Worm (Caenorhabditis elegans): ENCODE measurements around the gene rab-33.

DNA sequence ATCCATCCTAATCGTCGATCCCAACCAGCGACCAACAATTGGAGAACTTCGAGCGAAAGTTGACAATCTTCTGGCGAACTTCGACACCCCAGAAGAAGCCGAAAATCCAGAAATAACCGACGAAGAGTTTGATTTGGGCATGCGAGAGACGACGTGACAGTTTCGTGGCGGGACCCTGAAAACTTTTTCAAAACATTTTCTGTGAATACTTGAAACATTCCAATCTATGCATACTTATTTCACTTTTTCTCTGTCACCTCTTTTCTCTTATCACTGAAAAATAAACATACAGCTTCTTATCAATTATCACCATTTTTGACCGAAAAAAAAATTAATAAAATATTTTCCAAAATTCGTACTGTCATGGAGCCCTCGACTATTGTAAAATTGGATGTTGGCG lies 21.7 kb downstream of the rab-33 start, which contains the start of gene D2045.8:
- TF ChIP-seq egl-27 (tag; optimal IDR thresholded peaks at IDR 0.05) (no peak), unc-62 (GFP tag; optimal IDR thresholded peaks at IDR 0.05) (no peak), nhr-28 (tag; optimal IDR thresholded peaks at IDR 0.05) (no peak), dpl-1 (GFP tag; optimal IDR thresholded peaks at IDR 0.05) (no peak), ceh-82 (tag; optimal IDR thresholded peaks at IDR 0.05) (no peak), lin-39 (tag; optimal IDR thresholded peaks at IDR 0.05) (no peak), nhr-90 (tag; optimal IDR thresholded peaks at IDR 0.05; ENCODE audit: poor library complexity) (no peak), nhr-77 (tag; optimal IDR thresholded peaks at IDR 0.05) (no peak), ama-1 (optimal IDR thresholded peaks at IDR 0.05) (no peak), blmp-1 (tag; optimal IDR thresholded peaks at IDR 0.05) (no peak), pqm-1 (tag; optimal IDR thresholded peaks at IDR 0.05) (no peak), ztf-11 (tag; optimal IDR thresholded peaks at IDR 0.05) (no peak), nhr-76 (tag; optimal IDR thresholded peaks at IDR 0.05) (no peak), snpc-4 (tag; optimal IDR thresholded peaks at IDR 0.05) (no peak)

All from whole organism, L1 larva.